Worm (Caenorhabditis elegans) whole organism, L2 larva: Measurements from ENCODE around the gene C34H4.1.

Experiments
- Y55F3AM.14 ChIP-seq: fragments of 200-800 bp; sonication (Bioruptor generic); optimal IDR thresholded peaks from 2 replicates; lab custom pipeline; 2018; ENCODE audit warnings: mild to moderate bottlenecking, missing genetic modification characterization, missing compliant biosample characterization
- blmp-1 ChIP-seq: sonication (generic microtip); optimal IDR thresholded peaks from 2 replicates; lab custom pipeline; 2017; ENCODE audit warnings: missing genetic modification characterization, mild to moderate bottlenecking, missing compliant biosample characterization, antibody characterized with exemption, moderate library complexity; ENCODE audit not compliant: insufficient read depth
- ceh-16 ChIP-seq: fragments of 150-350 bp; optimal IDR thresholded peaks from 2 replicates; lab custom pipeline; 2014; ENCODE audit warnings: missing biosample characterization, missing genetic modification characterization
- crh-2 ChIP-seq: sonication (generic microtip); optimal IDR thresholded peaks from 2 replicates; lab custom pipeline; 2017; ENCODE audit warnings: missing biosample characterization, missing genetic modification characterization
- elt-1 ChIP-seq: fragments of 150-350 bp; optimal IDR thresholded peaks from 2 replicates; lab custom pipeline; 2014; ENCODE audit warnings: missing biosample characterization, missing genetic modification characterization
- fos-1 ChIP-seq: fragments of 150-350 bp; optimal IDR thresholded peaks from 2 replicates; lab custom pipeline; 2014; ENCODE audit warnings: missing biosample characterization, missing genetic modification characterization
- lin-11 ChIP-seq: fragments of 150-350 bp; sonication (generic microtip); optimal IDR thresholded peaks from 2 replicates; lab custom pipeline; 2014; ENCODE audit warnings: missing biosample characterization, missing genetic modification characterization, inconsistent platforms, mixed read lengths
- lin-13 ChIP-seq: fragments of 150-350 bp; optimal IDR thresholded peaks from 2 replicates; lab custom pipeline; 2014; ENCODE audit warnings: missing biosample characterization, missing genetic modification reagents, missing genetic modification characterization
- lin-39 ChIP-seq: fragments of 150-350 bp; optimal IDR thresholded peaks from 2 replicates; lab custom pipeline; 2014; ENCODE audit warnings: missing biosample characterization, missing genetic modification reagents, missing genetic modification characterization
- mab-5 ChIP-seq: fragments of 150-350 bp; optimal IDR thresholded peaks from 2 replicates; lab custom pipeline; 2014; ENCODE audit warnings: missing biosample characterization, missing genetic modification characterization
- mbf-1 ChIP-seq: sonication (generic microtip); optimal IDR thresholded peaks from 2 replicates; lab custom pipeline; 2017; ENCODE audit warnings: missing biosample characterization, missing genetic modification characterization
- nhr-10 ChIP-seq: sonication (generic microtip); optimal IDR thresholded peaks from 2 replicates; lab custom pipeline; 2017; ENCODE audit warnings: missing biosample characterization, missing genetic modification characterization
- nhr-11 ChIP-seq: fragments of 150-350 bp; optimal IDR thresholded peaks from 2 replicates; lab custom pipeline; 2014; ENCODE audit warnings: missing biosample characterization, missing genetic modification characterization
- nhr-6 ChIP-seq: fragments of 150-350 bp; optimal IDR thresholded peaks from 2 replicates; lab custom pipeline; 2014; ENCODE audit warnings: missing biosample characterization, missing genetic modification characterization
- peb-1 ChIP-seq: fragments of 150-350 bp; optimal IDR thresholded peaks from 2 replicates; lab custom pipeline; 2014; ENCODE audit warnings: missing biosample characterization, missing genetic modification characterization
- sem-4 ChIP-seq: fragments of 150-350 bp; optimal IDR thresholded peaks from 2 replicates; lab custom pipeline; 2014; ENCODE audit warnings: missing biosample characterization, missing genetic modification reagents, missing genetic modification characterization
- sma-9 ChIP-seq, 2 experiments: fragments of 150-350 bp in 1 of 2; sonication (generic microtip) in 1 of 2; optimal IDR thresholded peaks; 2 replicates each; lab custom pipeline; 2014 to 2016; ENCODE audit warnings: missing genetic modification characterization in 2 of 2, mild to moderate bottlenecking in 1 of 2, missing biosample characterization in 1 of 2, missing compliant biosample characterization in 1 of 2, missing genetic modification reagents in 1 of 2, moderate library complexity in 1 of 2
- snpc-4 ChIP-seq: fragments of 150-350 bp; optimal IDR thresholded peaks from 2 replicates; lab custom pipeline; 2014; ENCODE audit warnings: missing biosample characterization, missing genetic modification characterization
- unc-62 ChIP-seq: fragments of 150-350 bp; optimal IDR thresholded peaks from 2 replicates; lab custom pipeline; 2014; ENCODE audit warnings: missing biosample characterization, missing genetic modification reagents, missing genetic modification characterization
- zag-1 ChIP-seq: fragments of 150-350 bp; optimal IDR thresholded peaks from 2 replicates; lab custom pipeline; 2014; ENCODE audit warnings: missing biosample characterization, missing genetic modification characterization
- ztf-4 ChIP-seq: fragments of 150-350 bp; optimal IDR thresholded peaks from 2 replicates; lab custom pipeline; 2014; ENCODE audit warnings: missing biosample characterization, missing genetic modification characterization

C34H4.1 gene

DNA sequence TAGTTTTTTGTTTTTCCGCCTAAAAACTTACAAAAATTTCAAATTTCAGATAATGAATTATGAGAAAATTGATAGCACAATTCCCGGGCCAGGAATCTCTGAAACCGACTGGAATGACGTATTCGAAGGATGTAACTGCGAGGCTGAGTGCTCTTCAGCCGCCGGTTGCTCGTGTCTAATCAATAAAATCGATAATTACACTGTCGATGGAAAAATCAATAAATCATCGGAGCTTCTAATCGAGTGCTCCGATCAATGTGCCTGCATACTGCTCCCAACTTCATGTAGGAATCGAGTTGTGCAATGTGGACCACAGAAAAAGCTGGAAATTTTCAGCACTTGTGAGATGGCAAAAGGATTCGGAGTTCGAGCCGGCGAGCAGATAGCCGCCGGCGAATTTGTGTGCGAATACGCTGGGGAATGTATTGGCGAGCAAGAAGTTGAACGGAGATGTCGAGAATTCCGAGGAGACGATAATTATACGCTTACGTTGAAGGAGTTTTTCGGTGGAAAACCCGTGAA lies 47.6 kb downstream of the C34H4.1 start:
- no peak for TF ChIP-seq ztf-4 (tag; lab: Kevin White, UChicago)
- TF ChIP-seq elt-1 = no peak
- TF ChIP-seq lin-11 (tag; lab: Kevin White, UChicago) = no peak
- no peak for TF ChIP-seq ceh-16 (tag; lab: Kevin White, UChicago)
- no peak for TF ChIP-seq unc-62 (GFP tag; lab: Kevin White, UChicago)
- no peak for TF ChIP-seq sem-4
- no peak for TF ChIP-seq nhr-11 (tag; lab: Kevin White, UChicago)
- TF ChIP-seq lin-39 (tag; lab: Kevin White, UChicago) = no peak
- no peak for TF ChIP-seq blmp-1 (tag; lab: Kevin White, UChicago)

- TF ChIP-seq mab-5 (tag; lab: Kevin White, UChicago) = no peak
- TF ChIP-seq nhr-10 = no peak
- no peak for TF ChIP-seq Y55F3AM.14 (GFP tag; lab: Kevin White, UChicago)
- TF ChIP-seq peb-1 (tag; lab: Kevin White, UChicago) = no peak
- TF ChIP-seq mbf-1 = no peak
- no peak for TF ChIP-seq unc-62 (GFP tag; lab: Kevin White, UChicago)
- TF ChIP-seq zag-1 (tag; lab: Kevin White, UChicago) = no peak
- TF ChIP-seq nhr-6 (tag; lab: Kevin White, UChicago) = no peak
- no peak for TF ChIP-seq snpc-4 (tag; lab: Kevin White, UChicago)
- no peak for TF ChIP-seq crh-2 (tag; lab: Kevin White, UChicago)
- TF ChIP-seq sma-9 (GFP tag; optimal IDR thresholded peaks at IDR 0.05; lab: Kevin White, UChicago) = no peak
- TF ChIP-seq sma-9 (tag; optimal IDR thresholded peaks at IDR 0.05; lab: Kevin White, UChicago) = no peak
- no peak for TF ChIP-seq ztf-4 (tag; lab: Kevin White, UChicago)
- TF ChIP-seq elt-1 = no peak
- no peak for TF ChIP-seq lin-13 (GFP tag; lab: Kevin White, UChicago)
- no peak for TF ChIP-seq fos-1
Observed at ce11 chrIV:1605276-1605762, 49.9 kb downstream of the C34H4.1 start, which contains the start of gene Y41D4B.11. Gene Y41D4B.11, plus strand, starts transcription at chrIV:1605712.
